Worm (Caenorhabditis elegans) whole organism, midembryonic: Measurements from ENCODE around the gene col-69.

Experiments used
- T22C8.4 ChIP-seq: fragments of 200-800 bp; sonication (Bioruptor generic); IDR thresholded peaks from 2 replicates; pipeline ENCODE4 v1.3.6; 2022; ENCODE audit warnings: missing genetic modification characterization, missing compliant biosample characterization
- cog-1 ChIP-seq: sonication (generic microtip); optimal IDR thresholded peaks from 2 replicates; lab custom pipeline; 2016; ENCODE audit warnings: missing genetic modification characterization, missing compliant biosample characterization
- flt-1 ChIP-seq: fragments of 200-800 bp; sonication (Bioruptor generic); IDR thresholded peaks from 2 replicates; pipeline ENCODE4 v1.3.6; 2022; ENCODE audit warnings: missing genetic modification characterization, missing compliant biosample characterization
- klf-2 ChIP-seq: fragments of 200-800 bp; sonication (Bioruptor generic); conservative IDR thresholded peaks from 2 replicates; pipeline ENCODE4 v1.3.6; 2022; ENCODE audit warnings: missing genetic modification reagents, missing genetic modification characterization, missing compliant biosample characterization
- med-1 ChIP-seq: sonication (generic microtip); optimal IDR thresholded peaks from 2 replicates; lab custom pipeline; 2017; ENCODE audit warnings: missing genetic modification characterization, mild to moderate bottlenecking, missing compliant biosample characterization, antibody characterized with exemption, missing genetic modification reagents; ENCODE audit not compliant: insufficient read depth
- tab-1 ChIP-seq: fragments of 200-800 bp; sonication (Bioruptor generic); IDR thresholded peaks from 2 replicates; pipeline ENCODE4 v1.3.6; 2022; ENCODE audit warnings: missing genetic modification characterization, missing compliant biosample characterization
- ztf-23 ChIP-seq: fragments of 200-800 bp; sonication (Bioruptor generic); IDR thresholded peaks from 2 replicates; pipeline ENCODE4 v1.3.6; 2022; ENCODE audit warnings: missing genetic modification reagents, missing genetic modification characterization, missing compliant biosample characterization
- ztf-29 ChIP-seq: fragments of 200-800 bp; sonication (Bioruptor generic); IDR thresholded peaks from 2 replicates; pipeline ENCODE4 v1.3.6; 2022; ENCODE audit warnings: missing genetic modification reagents, missing genetic modification characterization, missing compliant biosample characterization

ce11 chrII:255124-255523 lies 50.4 kb downstream of the col-69 start:
- peak; percentile 87 for TF ChIP-seq ztf-23 (GFP tag; lab: Robert Waterston, UW)
- TF ChIP-seq klf-2 (GFP tag; lab: Robert Waterston, UW): peak; percentile 58
- TF ChIP-seq T22C8.4: peak; percentile 93
- peak; percentile 82 for TF ChIP-seq tab-1
- TF ChIP-seq flt-1 (GFP tag; lab: Robert Waterston, UW): peak; percentile 89
- TF ChIP-seq med-1: peak; percentile 83
- peak; percentile 84 for TF ChIP-seq ztf-29 (GFP tag; lab: Robert Waterston, UW)
- peak; percentile 88 for TF ChIP-seq cog-1 (tag; lab: Kevin White, UChicago)
